Worm (Caenorhabditis elegans): ENCODE measurements around the gene Y113G7A.12.

Gene Y113G7A.12

ce11 chrV:20142285-20142684 is at the start of gene Y113G7A.12:
Gene Y113G7A.12 (plus strand): TSS chrV:20142585.
- no peak for TF ChIP-seq unc-62 (GFP tag; optimal IDR thresholded peaks at IDR 0.05)

- no peak for TF ChIP-seq unc-62 (GFP tag; optimal IDR thresholded peaks at IDR 0.05)
Observed at ce11 chrV:20093940-20094339, 48.4 kb upstream of the Y113G7A.12 start.

- no peak for TF ChIP-seq unc-62 (GFP tag; optimal IDR thresholded peaks at IDR 0.05)
Observed at ce11 chrV:20094908-20095307, 47.5 kb upstream of the Y113G7A.12 start, which contains the start of gene nlp-69. Gene nlp-69 (minus strand): TSS chrV:20095008.

ce11 chrV:20097164-20097563 is 45.2 kb upstream of the Y113G7A.12 start:
- TF ChIP-seq unc-62 (GFP tag; optimal IDR thresholded peaks at IDR 0.05): no peak

ce11 chrV:20104417-20104816 is 38.0 kb upstream of the Y113G7A.12 start:
- TF ChIP-seq unc-62 (GFP tag; optimal IDR thresholded peaks at IDR 0.05): no peak

ce11 chrV:20105210-20105793 is 37.1 kb upstream of the Y113G7A.12 start:
- no peak for TF ChIP-seq unc-62 (GFP tag; optimal IDR thresholded peaks at IDR 0.05)

- TF ChIP-seq unc-62 (GFP tag; optimal IDR thresholded peaks at IDR 0.05): no peak
Observed at ce11 chrV:20119770-20120169, 22.6 kb upstream of the Y113G7A.12 start.

ce11 chrV:20120623-20121165 is 21.7 kb upstream of the Y113G7A.12 start, which contains the start of gene ncx-1:
Gene ncx-1 (minus strand): TSS chrV:20120673.
- TF ChIP-seq unc-62 (GFP tag; optimal IDR thresholded peaks at IDR 0.05): no peak

- TF ChIP-seq unc-62 (GFP tag; optimal IDR thresholded peaks at IDR 0.05): no peak
Observed at ce11 chrV:20123010-20123409, 19.4 kb upstream of the Y113G7A.12 start.

- no peak for TF ChIP-seq unc-62 (GFP tag; optimal IDR thresholded peaks at IDR 0.05)
Observed at ce11 chrV:20123616-20124015, 18.8 kb upstream of the Y113G7A.12 start.

- no peak for TF ChIP-seq unc-62 (GFP tag; optimal IDR thresholded peaks at IDR 0.05)
Observed at ce11 chrV:20124393-20124792, 18.0 kb upstream of the Y113G7A.12 start.

- TF ChIP-seq unc-62 (GFP tag; optimal IDR thresholded peaks at IDR 0.05): no peak
Observed at ce11 chrV:20125137-20125536, 17.2 kb upstream of the Y113G7A.12 start.

ce11 chrV:20126637-20127036 is 15.7 kb upstream of the Y113G7A.12 start:
- TF ChIP-seq unc-62 (GFP tag; optimal IDR thresholded peaks at IDR 0.05): no peak

ce11 chrV:20127543-20127942 is 14.8 kb upstream of the Y113G7A.12 start:
- TF ChIP-seq unc-62 (GFP tag; optimal IDR thresholded peaks at IDR 0.05): no peak

ce11 chrV:20133163-20133562 is 9.2 kb upstream of the Y113G7A.12 start, which contains the start of gene ssu-1:
Gene ssu-1 (minus strand): TSS chrV:20133263.
- TF ChIP-seq unc-62 (GFP tag; optimal IDR thresholded peaks at IDR 0.05): no peak

ce11 chrV:20134797-20135196 is 7.6 kb upstream of the Y113G7A.12 start:
- TF ChIP-seq unc-62 (GFP tag; optimal IDR thresholded peaks at IDR 0.05): no peak

ce11 chrV:20135247-20135646 is 7.1 kb upstream of the Y113G7A.12 start, which contains the start of gene Y113G7A.22:
Gene Y113G7A.22 (minus strand): TSS chrV:20135347.
- TF ChIP-seq unc-62 (GFP tag; optimal IDR thresholded peaks at IDR 0.05): no peak

Measured in whole organism, dauer.